Fruit fly (Drosophila melanogaster) Kc167 (cell line): ENCODE measurements around the gene wgn.

ENCODE experiments used
- Myc ChIP-seq: fragments of >200 bp; optimal IDR thresholded peaks from 2 replicates; lab custom pipeline; 2017; ENCODE audit warnings: missing external identifiers
- psq ChIP-seq: fragments of >200 bp; optimal IDR thresholded peaks from 2 replicates; lab custom pipeline; 2017; ENCODE audit warnings: missing external identifiers

DNA sequence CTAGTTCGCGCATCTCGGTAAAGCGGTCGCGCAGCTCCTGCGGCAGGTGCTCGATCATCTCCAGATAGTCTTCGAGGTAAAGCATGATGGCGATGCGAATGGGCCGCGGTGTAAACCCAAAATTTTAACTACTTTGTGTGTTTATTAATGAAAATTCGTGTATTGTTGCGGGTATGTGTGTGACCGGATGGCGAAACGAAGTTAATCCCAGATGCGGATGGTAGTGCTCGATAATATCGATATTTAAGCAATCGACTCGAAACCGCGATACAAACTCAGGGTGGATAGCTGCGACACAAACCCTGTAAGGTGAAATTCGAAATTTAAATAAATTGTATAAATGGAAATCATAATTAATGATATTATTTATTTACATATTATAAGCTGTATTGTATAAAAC, 18.2 kb upstream of the wgn start, which contains the start of gene Ing3:
- TF ChIP-seq psq = no peak
- no peak for TF ChIP-seq Myc
